Worm (Caenorhabditis elegans) whole organism, L4 larva: ENCODE results near the gene ZK622.5.

Source experiments
- F37D6.2 ChIP-seq: sonication (generic microtip); optimal IDR thresholded peaks from 2 replicates; lab custom pipeline; 2016; ENCODE audit warnings: mild to moderate bottlenecking, missing genetic modification characterization, missing compliant biosample characterization
- F49E8.2 ChIP-seq: sonication (generic microtip); optimal IDR thresholded peaks from 2 replicates; lab custom pipeline; 2016; ENCODE audit warnings: missing compliant biosample characterization, mild to moderate bottlenecking, missing genetic modification characterization, borderline replicate concordance
- T20F7.1 ChIP-seq: fragments of 200-800 bp; sonication (Bioruptor generic); optimal IDR thresholded peaks from 2 replicates; lab custom pipeline; 2018; ENCODE audit warnings: mild to moderate bottlenecking, missing genetic modification characterization, missing compliant biosample characterization
- Y105C5A.15 ChIP-seq: fragments of 200-800 bp; sonication (Bioruptor generic); IDR thresholded peaks from 2 replicates; pipeline ENCODE4 v1.3.6; 2022; ENCODE audit warnings: missing genetic modification characterization, missing compliant biosample characterization
- aha-1 ChIP-seq: fragments of 150-350 bp; peaks from one replicate; lab custom pipeline; 2014; ENCODE audit warnings: missing biosample characterization, missing genetic modification characterization
- ama-1 ChIP-seq: fragments of 150-350 bp; optimal IDR thresholded peaks from 2 replicates; lab custom pipeline; 2014; ENCODE audit warnings: inconsistent platforms, mixed read lengths
- arid-1 ChIP-seq: fragments of 200-800 bp; sonication (Bioruptor generic); conservative IDR thresholded peaks from 2 replicates; pipeline ENCODE4 v1.3.6; 2022; ENCODE audit warnings: missing genetic modification reagents, missing genetic modification characterization, missing compliant biosample characterization
- ceh-20 ChIP-seq: fragments of 200-800 bp; sonication (Bioruptor generic); IDR thresholded peaks from 2 replicates; pipeline ENCODE4 v1.3.6; 2022; ENCODE audit warnings: missing genetic modification reagents, missing genetic modification characterization, missing compliant biosample characterization
- ceh-62 ChIP-seq: sonication (generic microtip); optimal IDR thresholded peaks from 2 replicates; lab custom pipeline; 2017; ENCODE audit warnings: missing biosample characterization, missing genetic modification characterization
- ceh-82 ChIP-seq: sonication (generic microtip); optimal IDR thresholded peaks from 2 replicates; lab custom pipeline; 2017; ENCODE audit warnings: missing biosample characterization, missing genetic modification characterization
- daf-16 ChIP-seq, 3 experiments: sonication (generic microtip); optimal IDR thresholded peaks; 2 replicates each; lab custom pipeline; 2016 to 2017; ENCODE audit warnings: missing genetic modification characterization in 3 of 3, missing genetic modification reagents in 3 of 3, mild to moderate bottlenecking in 2 of 3, missing compliant biosample characterization in 2 of 3, missing biosample characterization in 1 of 3, moderate library complexity in 1 of 3
- daf-8 ChIP-seq: fragments of 200-800 bp; sonication (Bioruptor generic); IDR thresholded peaks from 2 replicates; pipeline ENCODE4 v1.3.6; 2022; ENCODE audit warnings: missing genetic modification characterization, missing compliant biosample characterization
- dmd-6 ChIP-seq: fragments of 200-800 bp; sonication (Bioruptor generic); IDR thresholded peaks from 2 replicates; pipeline ENCODE4 v1.3.6; 2022; ENCODE audit warnings: missing genetic modification reagents, missing genetic modification characterization, missing compliant biosample characterization
- dmd-9 ChIP-seq: fragments of 200-800 bp; sonication (Bioruptor generic); IDR thresholded peaks from 2 replicates; pipeline ENCODE4 v1.3.6; 2022; ENCODE audit warnings: missing genetic modification reagents, missing genetic modification characterization, missing compliant biosample characterization
- dve-1 ChIP-seq: sonication (generic microtip); optimal IDR thresholded peaks from 2 replicates; lab custom pipeline; 2017; ENCODE audit warnings: antibody characterized with exemption, mild to moderate bottlenecking, missing genetic modification characterization, missing compliant biosample characterization; ENCODE audit not compliant: insufficient read depth
- egl-43 ChIP-seq: fragments of 200-800 bp; sonication (Bioruptor generic); IDR thresholded peaks from 2 replicates; pipeline ENCODE4 v1.3.6; 2022; ENCODE audit warnings: missing genetic modification reagents, missing genetic modification characterization, missing compliant biosample characterization
- gei-8 ChIP-seq: fragments of 200-800 bp; sonication (Bioruptor generic); optimal IDR thresholded peaks from 2 replicates; lab custom pipeline; 2018; ENCODE audit warnings: mild to moderate bottlenecking, missing genetic modification characterization, missing compliant biosample characterization
- hlh-11 ChIP-seq: fragments of 200-800 bp; sonication (Bioruptor generic); optimal IDR thresholded peaks from 2 replicates; lab custom pipeline; 2018; ENCODE audit warnings: mild to moderate bottlenecking, missing genetic modification characterization, missing compliant biosample characterization
- hlh-30 ChIP-seq: sonication (generic microtip); optimal IDR thresholded peaks from 2 replicates; lab custom pipeline; 2017; ENCODE audit warnings: antibody characterized with exemption, mild to moderate bottlenecking, missing genetic modification characterization, missing compliant biosample characterization; ENCODE audit not compliant: insufficient read depth
- jun-1 ChIP-seq: fragments of 150-350 bp; optimal IDR thresholded peaks from 2 replicates; lab custom pipeline; 2014; ENCODE audit warnings: missing biosample characterization, missing genetic modification reagents, missing genetic modification characterization
- lim-7 ChIP-seq: fragments of 200-800 bp; sonication (Bioruptor generic); IDR thresholded peaks from 2 replicates; pipeline ENCODE4 v1.3.6; 2022; ENCODE audit warnings: missing genetic modification characterization, missing compliant biosample characterization
- lin-15B ChIP-seq: fragments of 150-350 bp; sonication (generic microtip); optimal IDR thresholded peaks from 3 replicates; lab custom pipeline; 2014; ENCODE audit warnings: missing biosample characterization, missing genetic modification characterization
- lin-29 ChIP-seq: fragments of 200-800 bp; sonication (Bioruptor generic); IDR thresholded peaks from 2 replicates; pipeline ENCODE4 v1.3.6; 2022; ENCODE audit warnings: missing genetic modification reagents, missing genetic modification characterization, missing compliant biosample characterization
- lin-39 ChIP-seq: fragments of 150-350 bp; optimal IDR thresholded peaks from 2 replicates; lab custom pipeline; 2014; ENCODE audit warnings: missing biosample characterization, missing genetic modification reagents, missing genetic modification characterization
- madf-9 ChIP-seq: fragments of 200-800 bp; sonication (Bioruptor generic); conservative IDR thresholded peaks from 2 replicates; pipeline ENCODE4 v1.3.6; 2022; ENCODE audit warnings: missing genetic modification reagents, missing genetic modification characterization, missing compliant biosample characterization
- mdl-1 ChIP-seq, 2 experiments: fragments of 150-350 bp in 1 of 2; sonication (generic microtip) in 1 of 2; optimal IDR thresholded peaks; 2 replicates each; lab custom pipeline; 2014 to 2017; ENCODE audit warnings: missing biosample characterization in 2 of 2, missing genetic modification characterization in 2 of 2
- mep-1 ChIP-seq: fragments of 150-350 bp; sonication (generic microtip); optimal IDR thresholded peaks from 3 replicates; lab custom pipeline; 2014; ENCODE audit warnings: missing biosample characterization, missing genetic modification characterization
- mes-2 ChIP-seq: sonication (generic microtip); optimal IDR thresholded peaks from 2 replicates; lab custom pipeline; 2016; ENCODE audit warnings: missing genotype, mild to moderate bottlenecking, missing genetic modification characterization, missing compliant biosample characterization; ENCODE audit not compliant: poor library complexity, severe bottlenecking
- nhr-102 ChIP-seq: sonication (generic microtip); optimal IDR thresholded peaks from 2 replicates; lab custom pipeline; 2016; ENCODE audit warnings: mild to moderate bottlenecking, missing genetic modification characterization, moderate library complexity, missing compliant biosample characterization
- nhr-11 ChIP-seq: fragments of 150-350 bp; optimal IDR thresholded peaks from 2 replicates; lab custom pipeline; 2014; ENCODE audit warnings: missing biosample characterization, missing genetic modification characterization
- nhr-111 ChIP-seq: fragments of 200-800 bp; sonication (Bioruptor generic); optimal IDR thresholded peaks from 2 replicates; lab custom pipeline; 2018; ENCODE audit warnings: mild to moderate bottlenecking, missing genetic modification characterization, missing compliant biosample characterization
- nhr-25 ChIP-seq: sonication (generic microtip); optimal IDR thresholded peaks from 2 replicates; lab custom pipeline; 2017; ENCODE audit warnings: missing genetic modification characterization, mild to moderate bottlenecking, missing compliant biosample characterization, antibody characterized with exemption, moderate library complexity, borderline replicate concordance; ENCODE audit not compliant: insufficient read depth
- nhr-48 ChIP-seq: sonication (generic microtip); optimal IDR thresholded peaks from 2 replicates; lab custom pipeline; 2016; ENCODE audit warnings: mild to moderate bottlenecking, missing genetic modification characterization, missing compliant biosample characterization
- nhr-76 ChIP-seq: fragments of 150-350 bp; optimal IDR thresholded peaks from 2 replicates; lab custom pipeline; 2014; ENCODE audit warnings: missing biosample characterization, missing genetic modification characterization
- nhr-77 ChIP-seq: fragments of 150-350 bp; optimal IDR thresholded peaks from 2 replicates; lab custom pipeline; 2014; ENCODE audit warnings: missing biosample characterization, missing genetic modification characterization
- php-3 ChIP-seq: fragments of 200-800 bp; sonication (Bioruptor generic); IDR thresholded peaks from 2 replicates; pipeline ENCODE4 v1.3.6; 2022; ENCODE audit warnings: missing genetic modification reagents, missing genetic modification characterization, missing compliant biosample characterization
- pqm-1 ChIP-seq: sonication (generic microtip); optimal IDR thresholded peaks from 2 replicates; lab custom pipeline; 2017; ENCODE audit warnings: missing biosample characterization, missing genetic modification characterization
- saeg-2 ChIP-seq: fragments of 200-800 bp; sonication (Bioruptor generic); IDR thresholded peaks from 2 replicates; pipeline ENCODE4 v1.3.6; 2022; ENCODE audit warnings: missing genetic modification reagents, missing genetic modification characterization, missing compliant biosample characterization
- sdz-12 ChIP-seq: fragments of 200-800 bp; sonication (Bioruptor generic); optimal IDR thresholded peaks from 2 replicates; lab custom pipeline; 2018; ENCODE audit warnings: mild to moderate bottlenecking, missing genetic modification characterization, missing compliant biosample characterization
- snpc-1.2 ChIP-seq: fragments of 200-800 bp; sonication (Bioruptor generic); IDR thresholded peaks from 2 replicates; pipeline ENCODE4 v1.3.6; 2022; ENCODE audit warnings: missing genetic modification reagents, missing genetic modification characterization, missing compliant biosample characterization
- spr-3 ChIP-seq: fragments of 200-800 bp; sonication (Bioruptor generic); optimal IDR thresholded peaks from 2 replicates; lab custom pipeline; 2018; ENCODE audit warnings: mild to moderate bottlenecking, missing genetic modification characterization, missing compliant biosample characterization
- tag-97 ChIP-seq: fragments of 200-800 bp; sonication (Bioruptor generic); IDR thresholded peaks from 2 replicates; pipeline ENCODE4 v1.3.6; 2022; ENCODE audit warnings: missing genetic modification characterization, missing compliant biosample characterization
- unc-130 ChIP-seq: sonication (generic microtip); optimal IDR thresholded peaks from 2 replicates; lab custom pipeline; 2016; ENCODE audit warnings: missing genetic modification reagents, missing genetic modification characterization, missing compliant biosample characterization
- unc-39 ChIP-seq: sonication (generic microtip); optimal IDR thresholded peaks from 2 replicates; lab custom pipeline; 2017; ENCODE audit warnings: missing biosample characterization, missing genetic modification characterization
- unc-62 ChIP-seq, 3 experiments: fragments of 150-350 bp in 1 of 3; sonication (generic microtip); optimal IDR thresholded peaks in 2 of 3; peaks in 1 of 3; 1 replicate in 1 of 3; 2 replicates in 2 of 3; lab custom pipeline; 2014 to 2017; ENCODE audit warnings: missing biosample characterization in 3 of 3, missing genetic modification characterization in 3 of 3, missing genetic modification reagents in 3 of 3, missing genotype in 1 of 3
- vab-7 ChIP-seq: fragments of 200-800 bp; sonication (Bioruptor generic); IDR thresholded peaks from 2 replicates; pipeline ENCODE4 v1.3.6; 2022; ENCODE audit warnings: missing genetic modification reagents, missing genetic modification characterization, missing compliant biosample characterization
- zag-1 ChIP-seq: fragments of 150-350 bp; optimal IDR thresholded peaks from 2 replicates; lab custom pipeline; 2014; ENCODE audit warnings: missing biosample characterization, missing genetic modification characterization
- zip-2 ChIP-seq: fragments of 150-350 bp; optimal IDR thresholded peaks from 2 replicates; lab custom pipeline; 2014; ENCODE audit warnings: missing biosample characterization, missing genetic modification characterization
- ztf-11 ChIP-seq: fragments of 150-350 bp; optimal IDR thresholded peaks from 2 replicates; lab custom pipeline; 2014; ENCODE audit warnings: missing biosample characterization, missing genetic modification characterization
- ztf-7 ChIP-seq: fragments of 150-350 bp; optimal IDR thresholded peaks from 2 replicates; lab custom pipeline; 2014; ENCODE audit warnings: missing biosample characterization, missing genetic modification characterization

The ZK622.5 gene

ce11 chrII:5330206-5330686 lies 41.0 kb downstream of the ZK622.5 start (continued):
- TF ChIP-seq zip-2 (tag; lab: Kevin White, UChicago) (peak; percentile 18), pqm-1 (tag; lab: Kevin White, UChicago) (peak; percentile 30), nhr-76 (tag; lab: Kevin White, UChicago) (peak; percentile 41), nhr-111 (GFP tag; lab: Kevin White, UChicago) (no peak), snpc-1.2 (no peak), jun-1 (tag; lab: Kevin White, UChicago) (peak; percentile 72), mes-2 (tag; lab: Kevin White, UChicago) (peak; percentile 67), lin-29 (no peak), F37D6.2 (tag; lab: Kevin White, UChicago) (no peak), tag-97 (no peak), php-3 (GFP tag; lab: Robert Waterston, UW) (peak; percentile 89), sdz-12 (GFP tag; lab: Kevin White, UChicago) (no peak), nhr-77 (peak; percentile 76), dve-1 (peak; percentile 90), F49E8.2 (tag; lab: Kevin White, UChicago) (no peak), daf-8 (GFP tag; lab: Robert Waterston, UW) (no peak), nhr-25 (peak; percentile 95), lin-15B (no peak), mep-1 (tag; lab: Kevin White, UChicago) (peak; percentile 68), unc-39 (no peak), madf-9 (GFP tag; lab: Robert Waterston, UW) (0 out of 2 replicates have a peak, but pooled peaks have one; percentile 60), arid-1 (GFP tag; lab: Robert Waterston, UW) (0 out of 2 replicates have a peak, but pooled peaks have one; percentile 22), ceh-20 (GFP tag; lab: Robert Waterston, UW) (peak; percentile 77), hlh-30 (peak; percentile 94), vab-7 (no peak), gei-8 (peak; percentile 67), ztf-7 (tag; lab: Kevin White, UChicago) (peak; percentile 52), unc-130 (GFP tag; lab: Kevin White, UChicago) (no peak), hlh-11 (tag; lab: Kevin White, UChicago) (peak; percentile 97), zag-1 (tag; lab: Kevin White, UChicago) (no peak), lin-39 (tag; lab: Kevin White, UChicago) (no peak), nhr-48 (tag; lab: Kevin White, UChicago) (peak; percentile 90), dmd-9 (no peak), unc-62 (GFP tag; optimal IDR thresholded peaks at IDR 0.05 in 1 of 2; lab: Kevin White, UChicago) (peak; percentile 64 to 100), unc-62 (tag; optimal IDR thresholded peaks at IDR 0.05; lab: Kevin White, UChicago) (no peak), mdl-1 (tag; optimal IDR thresholded peaks at IDR 0.05; lab: Kevin White, UChicago) (peak; percentile 74 to 92), T20F7.1 (GFP tag; lab: Kevin White, UChicago) (peak; percentile 64), aha-1 (peak; percentile 77), nhr-11 (peak; percentile 63), saeg-2 (GFP tag; lab: Robert Waterston, UW) (0 out of 2 replicates have a peak, but pooled peaks have one; percentile 42), dmd-6 (GFP tag; lab: Robert Waterston, UW) (peak; percentile 98), egl-43 (no peak), ama-1 (no peak), ztf-11 (no peak), Y105C5A.15 (GFP tag; lab: Robert Waterston, UW) (no peak), ceh-82 (tag; lab: Kevin White, UChicago) (no peak), nhr-102 (peak; percentile 91), spr-3 (GFP tag; lab: Kevin White, UChicago) (no peak), lim-7 (GFP tag; lab: Robert Waterston, UW) (no peak), ceh-62 (no peak), daf-16 (GFP tag; optimal IDR thresholded peaks at IDR 0.05; lab: Kevin White, UChicago) (peak in 1 of 2 experiments; percentile 39), daf-16 (tag; optimal IDR thresholded peaks at IDR 0.05; lab: Kevin White, UChicago) (peak; percentile 23)
